Fruit fly (Drosophila melanogaster) whole organism, prepupa: Measurements from ENCODE around the gene wkd.

Experiments used
- CG11294 ChIP-seq: fragments of 200-800 bp; sonication (Bioruptor generic); IDR thresholded peaks from 2 replicates; pipeline ENCODE4 v1.3.6; 2022; ENCODE audit warnings: missing biosample characterization, missing genetic modification characterization
- CG15336 ChIP-seq: fragments of 200-800 bp; sonication (Bioruptor generic); IDR thresholded peaks from 2 replicates; pipeline ENCODE4 v1.3.6; 2022; ENCODE audit warnings: missing biosample characterization, missing genetic modification characterization
- CG3032 ChIP-seq: fragments of 200-800 bp; optimal IDR thresholded peaks from 2 replicates; lab custom pipeline; 2019; ENCODE audit warnings: missing biosample characterization, mild to moderate bottlenecking, missing genetic modification characterization, moderate library complexity
- Eip78C ChIP-seq: fragments of 200-800 bp; sonication (Bioruptor generic); peaks from one replicate; lab custom pipeline; 2016; ENCODE audit warnings: missing biosample characterization, missing genetic modification characterization
- Gug ChIP-seq: fragments of 200-800 bp; sonication (Bioruptor generic); IDR thresholded peaks from 2 replicates; pipeline ENCODE4 v1.3.6; 2022; ENCODE audit warnings: missing biosample characterization, missing genetic modification characterization
- Sox102F ChIP-seq: fragments of 200-800 bp; sonication (Bioruptor generic); optimal IDR thresholded peaks from 2 replicates; lab custom pipeline; 2016; ENCODE audit warnings: missing biosample characterization, mild to moderate bottlenecking, missing genetic modification characterization
- achi ChIP-seq: fragments of 200-800 bp; sonication (Bioruptor generic); optimal IDR thresholded peaks from 3 replicates; lab custom pipeline; 2016; ENCODE audit warnings: missing biosample characterization, missing genetic modification characterization
- eg ChIP-seq: fragments of 200-800 bp; sonication (Bioruptor generic); IDR thresholded peaks from 3 replicates; pipeline ENCODE4 v1.3.6; 2022; ENCODE audit warnings: missing biosample characterization, missing genetic modification characterization
- fd85E ChIP-seq: fragments of 200-800 bp; sonication (Bioruptor generic); optimal IDR thresholded peaks from 3 replicates; lab custom pipeline; 2016; ENCODE audit warnings: missing biosample characterization, missing genetic modification characterization
- topi ChIP-seq: fragments of 200-800 bp; sonication (Bioruptor generic); optimal IDR thresholded peaks from 3 replicates; lab custom pipeline; 2016; ENCODE audit warnings: missing biosample characterization, missing genetic modification characterization

dm6 chr3R:11563147-11563546 lies 18.2 kb upstream of the wkd start:
- no peak for TF ChIP-seq CG15336 (GFP tag; lab: Robert Waterston, UW)
- no peak for TF ChIP-seq CG3032 (tag; lab: Kevin White, UChicago)
- no peak for TF ChIP-seq eg (GFP tag; lab: Robert Waterston, UW)
- TF ChIP-seq topi (GFP tag; lab: Kevin White, UChicago), result no peak
- no peak for TF ChIP-seq fd85E (GFP tag; lab: Kevin White, UChicago)
- TF ChIP-seq Gug (GFP tag; lab: Robert Waterston, UW), result no peak
- TF ChIP-seq achi (GFP tag; lab: Kevin White, UChicago), result no peak
- no peak for TF ChIP-seq Sox102F (GFP tag; lab: Kevin White, UChicago)
- no peak for TF ChIP-seq CG11294 (GFP tag; lab: Robert Waterston, UW)
- TF ChIP-seq Eip78C (GFP tag; lab: Kevin White, UChicago), result no peak
